Fruit fly (Drosophila melanogaster) whole organism, pupa: ENCODE results near the gene CG9951.

Experiments used
- CG10348 ChIP-seq: fragments of 200-800 bp; sonication (Bioruptor generic); IDR thresholded peaks from 2 replicates; pipeline ENCODE4 v1.3.6; 2022; ENCODE audit warnings: missing biosample characterization, missing genetic modification characterization
- CG12605 ChIP-seq: fragments of 200-800 bp; sonication (Bioruptor generic); IDR thresholded peaks from 2 replicates; pipeline ENCODE4 v1.3.6; 2022; ENCODE audit warnings: missing biosample characterization, missing genetic modification characterization
- CG13204 ChIP-seq: fragments of 200-800 bp; sonication (Bioruptor generic); optimal IDR thresholded peaks from 2 replicates; lab custom pipeline; 2018; ENCODE audit warnings: missing biosample characterization, mild to moderate bottlenecking, missing genetic modification characterization, moderate library complexity
- CG14655 ChIP-seq: fragments of 200-800 bp; sonication (Bioruptor generic); optimal IDR thresholded peaks from 3 replicates; lab custom pipeline; 2017; ENCODE audit warnings: mild to moderate bottlenecking, missing biosample characterization, missing genetic modification reagents, missing genetic modification characterization
- CG15710 ChIP-seq: fragments of 200-800 bp; sonication (Bioruptor generic); optimal IDR thresholded peaks from 2 replicates; lab custom pipeline; 2018; ENCODE audit warnings: missing biosample characterization, mild to moderate bottlenecking, missing genetic modification characterization, moderate library complexity
- CG17806 ChIP-seq: fragments of 200-800 bp; sonication (Bioruptor generic); optimal IDR thresholded peaks from 2 replicates; lab custom pipeline; 2018; ENCODE audit warnings: missing biosample characterization, mild to moderate bottlenecking, missing genetic modification characterization, moderate library complexity
- CG32121 ChIP-seq: fragments of 200-800 bp; sonication (Bioruptor generic); IDR thresholded peaks from 2 replicates; pipeline ENCODE4 v1.3.6; 2022; ENCODE audit warnings: missing biosample characterization, missing genetic modification characterization
- CG34367 ChIP-seq: fragments of 200-800 bp; sonication (Bioruptor generic); optimal IDR thresholded peaks from 2 replicates; lab custom pipeline; 2018; ENCODE audit warnings: missing biosample characterization, mild to moderate bottlenecking, missing genetic modification characterization
- CG4496 ChIP-seq: fragments of 200-800 bp; sonication (Bioruptor generic); IDR thresholded peaks from 3 replicates; pipeline ENCODE4 v1.3.6; 2022; ENCODE audit warnings: missing biosample characterization, missing genetic modification characterization
- CG8159 ChIP-seq: fragments of 200-800 bp; sonication (Bioruptor generic); optimal IDR thresholded peaks from 3 replicates; lab custom pipeline; 2018; ENCODE audit warnings: missing biosample characterization, mild to moderate bottlenecking, missing genetic modification characterization, moderate library complexity
- CG8301 ChIP-seq: fragments of 200-800 bp; sonication (Bioruptor generic); optimal IDR thresholded peaks from 2 replicates; lab custom pipeline; 2018; ENCODE audit warnings: missing biosample characterization, mild to moderate bottlenecking, missing genetic modification characterization
- CG9948 ChIP-seq: fragments of 200-800 bp; sonication (Bioruptor generic); optimal IDR thresholded peaks from 2 replicates; lab custom pipeline; 2018; ENCODE audit warnings: missing biosample characterization, mild to moderate bottlenecking, missing genetic modification characterization, moderate library complexity
- D1 ChIP-seq: fragments of 200-800 bp; sonication (Bioruptor generic); optimal IDR thresholded peaks from 2 replicates; lab custom pipeline; 2018; ENCODE audit warnings: missing biosample characterization, mild to moderate bottlenecking, missing genetic modification characterization, moderate library complexity
- EcR ChIP-seq: fragments of 200-800 bp; sonication (Bioruptor generic); optimal IDR thresholded peaks from 3 replicates; lab custom pipeline; 2019; ENCODE audit warnings: missing biosample characterization, missing genetic modification characterization, mild to moderate bottlenecking, moderate library complexity, missing genetic modification reagents
- Ets98B ChIP-seq: fragments of 200-800 bp; sonication (Bioruptor generic); IDR thresholded peaks from 2 replicates; pipeline ENCODE4 v1.3.6; 2022; ENCODE audit warnings: missing biosample characterization, missing genetic modification characterization
- Pif1A ChIP-seq: fragments of 200-800 bp; sonication (Bioruptor generic); optimal IDR thresholded peaks from 3 replicates; lab custom pipeline; 2016; ENCODE audit warnings: missing biosample characterization, missing genetic modification characterization
- Pif1B ChIP-seq: fragments of 200-800 bp; sonication (Bioruptor generic); optimal IDR thresholded peaks from 3 replicates; lab custom pipeline; 2016; ENCODE audit warnings: missing biosample characterization, missing genetic modification characterization
- Snoo ChIP-seq: fragments of 200-800 bp; sonication (Bioruptor generic); optimal IDR thresholded peaks from 3 replicates; lab custom pipeline; 2017; ENCODE audit warnings: missing biosample characterization, mild to moderate bottlenecking, missing genetic modification characterization, inconsistent platforms
- fd96Ca ChIP-seq: fragments of 200-800 bp; sonication (Bioruptor generic); IDR thresholded peaks from 3 replicates; pipeline ENCODE4 v1.3.6; 2022; ENCODE audit warnings: missing biosample characterization, missing genetic modification characterization
- gl ChIP-seq: fragments of 200-800 bp; sonication (Bioruptor generic); optimal IDR thresholded peaks from 2 replicates; lab custom pipeline; 2018; ENCODE audit warnings: missing biosample characterization, mild to moderate bottlenecking, missing genetic modification characterization
- rn ChIP-seq: fragments of 200-800 bp; sonication (Bioruptor generic); IDR thresholded peaks from 2 replicates; pipeline ENCODE4 v1.3.6; 2022; ENCODE audit warnings: missing biosample characterization, missing genetic modification characterization

CG9951 gene

dm6 chr3L:16893647-16894046 is 30.7 kb downstream of the CG9951 start:
- no peak for TF ChIP-seq CG13204 (GFP tag; lab: Kevin White, UChicago)
- peak; percentile 8 for TF ChIP-seq CG14655
- TF ChIP-seq CG4496 (GFP tag; lab: Robert Waterston, UW) = peak; percentile 28; the same call in 1 of the 3 replicates
- TF ChIP-seq CG8159 = no peak
- no peak for TF ChIP-seq EcR
- TF ChIP-seq CG15710 (tag; lab: Kevin White, UChicago) = no peak
- TF ChIP-seq CG12605 (GFP tag; lab: Robert Waterston, UW) = no peak
- no peak for TF ChIP-seq gl (tag; lab: Kevin White, UChicago)
- peak; percentile 44; the same call in 1 of the 3 replicates for TF ChIP-seq fd96Ca (GFP tag; lab: Robert Waterston, UW)
- no peak for TF ChIP-seq CG10348
- TF ChIP-seq CG8301 (tag; lab: Kevin White, UChicago) = no peak
- peak; percentile 28; the same call in 1 of the 2 replicates for TF ChIP-seq Ets98B (GFP tag; lab: Robert Waterston, UW)
- TF ChIP-seq Pif1B (GFP tag; lab: Kevin White, UChicago) = no peak
- TF ChIP-seq Pif1A (GFP tag; lab: Kevin White, UChicago) = no peak
- no peak for TF ChIP-seq CG17806 (tag; lab: Kevin White, UChicago)
- TF ChIP-seq Snoo (tag; lab: Kevin White, UChicago) = no peak
- no peak for TF ChIP-seq CG9948 (tag; lab: Kevin White, UChicago)
- no peak for TF ChIP-seq CG32121
- TF ChIP-seq rn (GFP tag; lab: Robert Waterston, UW) = no peak
- TF ChIP-seq CG34367 (tag; lab: Kevin White, UChicago) = no peak
- TF ChIP-seq D1 (tag; lab: Kevin White, UChicago) = no peak

- TF ChIP-seq CG12605 (GFP tag; lab: Robert Waterston, UW) (no peak), Ets98B (GFP tag; lab: Robert Waterston, UW) (0 out of 2 replicates have a peak, but pooled peaks have one; percentile 13)
These were observed 33.4 kb downstream of the CG9951 start for dm6 chr3L:16896408-16896807.

dm6 chr3L:16910466-16910865 is 47.5 kb downstream of the CG9951 start:
- TF ChIP-seq D1 (tag; lab: Kevin White, UChicago) (no peak), CG15710 (tag; lab: Kevin White, UChicago) (no peak), Pif1A (GFP tag; lab: Kevin White, UChicago) (no peak), Pif1B (GFP tag; lab: Kevin White, UChicago) (no peak), CG14655 (no peak), CG9948 (tag; lab: Kevin White, UChicago) (no peak)

dm6 chr3L:16914113-16914512 is 51.1 kb downstream of the CG9951 start:
- TF ChIP-seq EcR (peak; percentile 80), CG12605 (GFP tag; lab: Robert Waterston, UW) (no peak)
- TF ChIP-seq, all 21 proteins: peak for 1
